Worm (Caenorhabditis elegans) whole organism, late embryonic: ENCODE results near the gene F40F12.3.

Experiments
- C08G9.2 ChIP-seq: sonication (generic microtip); optimal IDR thresholded peaks from 2 replicates; lab custom pipeline; 2016; ENCODE audit warnings: mild to moderate bottlenecking, missing genetic modification characterization, moderate library complexity, missing compliant biosample characterization
- T23F11.4 ChIP-seq: fragments of 200-800 bp; sonication (Bioruptor generic); optimal IDR thresholded peaks from 2 replicates; lab custom pipeline; 2018; ENCODE audit warnings: mild to moderate bottlenecking, missing genetic modification characterization, missing compliant biosample characterization
- Y22D7AL.16 ChIP-seq: sonication (generic microtip); optimal IDR thresholded peaks from 2 replicates; lab custom pipeline; 2016; ENCODE audit warnings: missing genetic modification characterization, missing compliant biosample characterization
- ahr-1 ChIP-seq: sonication (generic microtip); optimal IDR thresholded peaks from 2 replicates; lab custom pipeline; 2016; ENCODE audit warnings: missing genetic modification characterization, missing compliant biosample characterization
- ama-1 ChIP-seq: fragments of 150-350 bp; optimal IDR thresholded peaks from 2 replicates; lab custom pipeline; 2014
- ceh-14 ChIP-seq: sonication (generic microtip); optimal IDR thresholded peaks from 2 replicates; lab custom pipeline; 2016; ENCODE audit warnings: missing genotype, missing genetic modification characterization, missing compliant biosample characterization
- ceh-19 ChIP-seq: fragments of 200-800 bp; sonication (Bioruptor generic); optimal IDR thresholded peaks from 2 replicates; lab custom pipeline; 2018; ENCODE audit warnings: mild to moderate bottlenecking, missing genetic modification characterization, missing compliant biosample characterization
- ceh-2 ChIP-seq: sonication (generic microtip); optimal IDR thresholded peaks from 2 replicates; lab custom pipeline; 2016; ENCODE audit warnings: missing genotype, missing genetic modification characterization, missing compliant biosample characterization
- ceh-22 ChIP-seq: sonication (generic microtip); optimal IDR thresholded peaks from 2 replicates; lab custom pipeline; 2017; ENCODE audit warnings: missing biosample characterization, missing genetic modification characterization
- ceh-24 ChIP-seq: sonication (generic microtip); optimal IDR thresholded peaks from 2 replicates; lab custom pipeline; 2016; ENCODE audit warnings: mild to moderate bottlenecking, missing genetic modification characterization, missing compliant biosample characterization
- ceh-30 ChIP-seq: fragments of 150-350 bp; optimal IDR thresholded peaks from 2 replicates; lab custom pipeline; 2014; ENCODE audit warnings: missing biosample characterization, missing genetic modification characterization
- ceh-31 ChIP-seq: sonication (generic microtip); optimal IDR thresholded peaks from 2 replicates; lab custom pipeline; 2016; ENCODE audit warnings: missing genetic modification characterization, missing compliant biosample characterization
- ceh-34 ChIP-seq: sonication (generic microtip); optimal IDR thresholded peaks from 2 replicates; lab custom pipeline; 2016; ENCODE audit warnings: mild to moderate bottlenecking, missing genetic modification characterization, missing compliant biosample characterization
- ceh-48 ChIP-seq: sonication (generic microtip); optimal IDR thresholded peaks from 2 replicates; lab custom pipeline; 2016; ENCODE audit warnings: missing genetic modification characterization, inconsistent platforms, missing compliant biosample characterization
- ceh-6 ChIP-seq: fragments of 200-800 bp; sonication (Bioruptor generic); optimal IDR thresholded peaks from 2 replicates; lab custom pipeline; 2018; ENCODE audit warnings: mild to moderate bottlenecking, missing genetic modification characterization, missing compliant biosample characterization
- che-1 ChIP-seq: sonication (generic microtip); optimal IDR thresholded peaks from 2 replicates; lab custom pipeline; 2016; ENCODE audit warnings: mild to moderate bottlenecking, missing genetic modification characterization, missing compliant biosample characterization
- dmd-4 ChIP-seq: sonication (generic microtip); optimal IDR thresholded peaks from 2 replicates; lab custom pipeline; 2016; ENCODE audit warnings: borderline replicate concordance, missing genetic modification characterization, missing compliant biosample characterization
- dve-1 ChIP-seq: sonication (generic microtip); optimal IDR thresholded peaks from 2 replicates; lab custom pipeline; 2017; ENCODE audit warnings: antibody characterized with exemption, mild to moderate bottlenecking, missing genetic modification characterization, missing compliant biosample characterization
- elt-2 ChIP-seq: sonication (generic microtip); optimal IDR thresholded peaks from 2 replicates; lab custom pipeline; 2016; ENCODE audit warnings: missing genetic modification reagents, missing genetic modification characterization, missing compliant biosample characterization
- eyg-1 ChIP-seq: sonication (generic microtip); optimal IDR thresholded peaks from 2 replicates; lab custom pipeline; 2016; ENCODE audit warnings: missing genotype, missing genetic modification characterization, missing compliant biosample characterization
- fkh-10 ChIP-seq: fragments of 150-350 bp; optimal IDR thresholded peaks from 2 replicates; lab custom pipeline; 2014; ENCODE audit warnings: missing biosample characterization, missing genetic modification reagents, missing genetic modification characterization
- fkh-6 ChIP-seq: sonication (generic microtip); optimal IDR thresholded peaks from 2 replicates; lab custom pipeline; 2016; ENCODE audit warnings: missing genetic modification characterization, missing compliant biosample characterization
- gmeb-2 ChIP-seq: sonication (generic microtip); optimal IDR thresholded peaks from 2 replicates; lab custom pipeline; 2016; ENCODE audit warnings: missing genetic modification characterization, inconsistent platforms, missing compliant biosample characterization
- hlh-13 ChIP-seq: fragments of 200-800 bp; sonication (Bioruptor generic); optimal IDR thresholded peaks from 2 replicates; lab custom pipeline; 2018; ENCODE audit warnings: mild to moderate bottlenecking, missing genetic modification characterization, missing compliant biosample characterization
- hlh-30 ChIP-seq: sonication (generic microtip); optimal IDR thresholded peaks from 2 replicates; lab custom pipeline; 2017; ENCODE audit warnings: antibody characterized with exemption, missing genetic modification characterization, missing compliant biosample characterization; ENCODE audit not compliant: insufficient read depth
- hlh-8 ChIP-seq: sonication (generic microtip); optimal IDR thresholded peaks from 2 replicates; lab custom pipeline; 2016; ENCODE audit warnings: missing genotype, missing genetic modification characterization, missing compliant biosample characterization
- lim-6 ChIP-seq: sonication (generic microtip); optimal IDR thresholded peaks from 2 replicates; lab custom pipeline; 2016; ENCODE audit warnings: missing genetic modification characterization, missing compliant biosample characterization
- lin-11 ChIP-seq: fragments of 200-800 bp; sonication (Bioruptor generic); optimal IDR thresholded peaks from 2 replicates; lab custom pipeline; 2018; ENCODE audit warnings: mild to moderate bottlenecking, missing genetic modification characterization, missing compliant biosample characterization
- mec-3 ChIP-seq: sonication (generic microtip); optimal IDR thresholded peaks from 2 replicates; lab custom pipeline; 2016; ENCODE audit warnings: borderline replicate concordance, missing genetic modification characterization, missing compliant biosample characterization
- nhr-232 ChIP-seq: sonication (generic microtip); optimal IDR thresholded peaks from 2 replicates; lab custom pipeline; 2016; ENCODE audit warnings: missing genetic modification characterization, missing compliant biosample characterization
- npax-4 ChIP-seq: sonication (generic microtip); optimal IDR thresholded peaks from 2 replicates; lab custom pipeline; 2016; ENCODE audit warnings: missing genetic modification characterization, missing compliant biosample characterization
- odd-2 ChIP-seq: sonication (generic microtip); optimal IDR thresholded peaks from 2 replicates; lab custom pipeline; 2017; ENCODE audit warnings: antibody characterized with exemption, mild to moderate bottlenecking, missing genetic modification characterization, missing compliant biosample characterization
- pag-3 ChIP-seq: sonication (generic microtip); optimal IDR thresholded peaks from 2 replicates; lab custom pipeline; 2016; ENCODE audit warnings: missing compliant biosample characterization, missing genetic modification characterization, borderline replicate concordance
- pha-4 ChIP-seq: fragments of 150-350 bp; optimal IDR thresholded peaks from 2 replicates; lab custom pipeline; 2018; ENCODE audit warnings: missing biosample characterization, missing genetic modification reagents, missing genetic modification characterization
- rnt-1 ChIP-seq: sonication (generic microtip); optimal IDR thresholded peaks from 2 replicates; lab custom pipeline; 2016; ENCODE audit warnings: missing genetic modification characterization, missing compliant biosample characterization
- sox-2 ChIP-seq: fragments of 200-800 bp; sonication (Bioruptor generic); IDR thresholded peaks from 2 replicates; pipeline ENCODE4 v1.3.6; 2022; ENCODE audit warnings: missing genetic modification reagents, missing genetic modification characterization, missing compliant biosample characterization
- tbx-7 ChIP-seq: sonication (generic microtip); optimal IDR thresholded peaks from 2 replicates; lab custom pipeline; 2016; ENCODE audit warnings: missing genotype, missing genetic modification characterization, missing compliant biosample characterization
- ttx-3 ChIP-seq: sonication (generic microtip); optimal IDR thresholded peaks from 2 replicates; lab custom pipeline; 2016; ENCODE audit warnings: missing genetic modification reagents, missing genetic modification characterization, missing compliant biosample characterization
- unc-42 ChIP-seq: sonication (generic microtip); optimal IDR thresholded peaks from 2 replicates; lab custom pipeline; 2016; ENCODE audit warnings: missing genotype, missing genetic modification characterization, missing compliant biosample characterization
- unc-86 ChIP-seq: sonication (generic microtip); optimal IDR thresholded peaks from 2 replicates; lab custom pipeline; 2016; ENCODE audit warnings: missing genetic modification characterization, missing compliant biosample characterization
- zip-5 ChIP-seq: sonication (generic microtip); optimal IDR thresholded peaks from 2 replicates; lab custom pipeline; 2016; ENCODE audit warnings: missing genetic modification characterization, missing compliant biosample characterization
- ztf-16 ChIP-seq: sonication (generic microtip); optimal IDR thresholded peaks from 2 replicates; lab custom pipeline; 2017; ENCODE audit warnings: missing genetic modification characterization, missing compliant biosample characterization

F40F12.3 gene

DNA sequence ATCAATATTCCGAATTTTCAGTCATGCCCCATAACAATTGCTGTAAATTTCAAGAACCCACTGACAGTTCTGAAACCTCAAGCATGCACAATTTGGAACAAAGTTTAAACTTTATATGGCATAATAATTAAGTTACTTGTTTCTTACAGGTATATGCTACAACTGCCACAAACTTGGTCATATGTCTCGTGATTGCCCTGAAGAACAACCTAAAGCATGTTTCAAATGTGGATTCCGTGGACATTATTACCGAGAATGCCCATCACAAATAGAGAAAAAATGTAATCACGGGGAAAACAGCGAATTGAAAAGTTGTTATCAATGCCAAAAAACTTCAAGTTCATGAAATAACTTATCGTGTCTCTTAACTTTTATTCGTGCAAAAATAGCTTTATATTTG lies 7.7 kb downstream of the F40F12.3 start:
- no peak for TF ChIP-seq odd-2 (tag; lab: Kevin White, UChicago)
- TF ChIP-seq eyg-1 (tag; lab: Kevin White, UChicago), result no peak
- TF ChIP-seq ceh-31, result no peak
- no peak for TF ChIP-seq ceh-22 (tag; lab: Kevin White, UChicago)
- no peak for TF ChIP-seq gmeb-2 (tag; lab: Kevin White, UChicago)
- TF ChIP-seq T23F11.4 (GFP tag; lab: Kevin White, UChicago), result no peak
- TF ChIP-seq npax-4 (tag; lab: Kevin White, UChicago), result no peak
- TF ChIP-seq sox-2 (GFP tag; lab: Robert Waterston, UW), result no peak
- TF ChIP-seq che-1 (tag; lab: Kevin White, UChicago), result no peak
- TF ChIP-seq zip-5 (tag; lab: Kevin White, UChicago), result no peak
- TF ChIP-seq hlh-30 (tag; lab: Kevin White, UChicago), result no peak
- TF ChIP-seq ttx-3 (tag; lab: Kevin White, UChicago), result no peak
- TF ChIP-seq lin-11 (tag; lab: Kevin White, UChicago), result no peak
- no peak for TF ChIP-seq ceh-48 (tag; lab: Kevin White, UChicago)
- no peak for TF ChIP-seq tbx-7 (tag; lab: Kevin White, UChicago)
- no peak for TF ChIP-seq pha-4 (tag; lab: Kevin White, UChicago)
- no peak for TF ChIP-seq hlh-13 (GFP tag; lab: Kevin White, UChicago)
- TF ChIP-seq nhr-232 (tag; lab: Kevin White, UChicago), result no peak
- TF ChIP-seq Y22D7AL.16 (tag; lab: Kevin White, UChicago), result no peak
- no peak for TF ChIP-seq ceh-6 (GFP tag; lab: Kevin White, UChicago)

DNA sequence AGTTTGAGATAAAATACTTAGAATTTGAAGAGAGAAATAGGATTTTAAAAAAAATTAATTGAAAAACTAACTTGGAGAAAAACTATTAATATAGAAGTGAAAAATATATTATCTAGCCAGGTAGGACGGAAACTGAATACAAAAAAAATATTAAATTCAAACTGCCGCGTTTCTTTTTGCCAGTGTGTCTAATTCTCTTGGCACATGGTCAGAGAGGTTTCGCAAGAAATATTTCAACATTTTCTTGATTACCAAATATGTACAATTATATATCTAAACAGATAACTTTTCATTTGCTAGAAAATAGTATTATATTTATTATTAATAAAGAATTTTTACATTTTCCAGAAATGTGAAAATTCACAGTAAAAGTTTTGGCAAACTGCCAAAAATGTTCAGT lies 8.2 kb downstream of the F40F12.3 start:
- TF ChIP-seq unc-86 (tag; lab: Kevin White, UChicago) (no peak), pag-3 (tag; lab: Kevin White, UChicago) (no peak), C08G9.2 (tag; lab: Kevin White, UChicago) (no peak), ahr-1 (tag; lab: Kevin White, UChicago) (no peak), dve-1 (tag; lab: Kevin White, UChicago) (no peak), eyg-1 (tag; lab: Kevin White, UChicago) (no peak), ceh-14 (tag; lab: Kevin White, UChicago) (no peak), ceh-34 (no peak), rnt-1 (no peak), nhr-232 (tag; lab: Kevin White, UChicago) (no peak), ceh-31 (no peak), lim-6 (tag; lab: Kevin White, UChicago) (no peak), ceh-22 (tag; lab: Kevin White, UChicago) (no peak), ceh-19 (GFP tag; lab: Kevin White, UChicago) (no peak), ceh-24 (tag; lab: Kevin White, UChicago) (no peak), ztf-16 (tag; lab: Kevin White, UChicago) (no peak)

DNA sequence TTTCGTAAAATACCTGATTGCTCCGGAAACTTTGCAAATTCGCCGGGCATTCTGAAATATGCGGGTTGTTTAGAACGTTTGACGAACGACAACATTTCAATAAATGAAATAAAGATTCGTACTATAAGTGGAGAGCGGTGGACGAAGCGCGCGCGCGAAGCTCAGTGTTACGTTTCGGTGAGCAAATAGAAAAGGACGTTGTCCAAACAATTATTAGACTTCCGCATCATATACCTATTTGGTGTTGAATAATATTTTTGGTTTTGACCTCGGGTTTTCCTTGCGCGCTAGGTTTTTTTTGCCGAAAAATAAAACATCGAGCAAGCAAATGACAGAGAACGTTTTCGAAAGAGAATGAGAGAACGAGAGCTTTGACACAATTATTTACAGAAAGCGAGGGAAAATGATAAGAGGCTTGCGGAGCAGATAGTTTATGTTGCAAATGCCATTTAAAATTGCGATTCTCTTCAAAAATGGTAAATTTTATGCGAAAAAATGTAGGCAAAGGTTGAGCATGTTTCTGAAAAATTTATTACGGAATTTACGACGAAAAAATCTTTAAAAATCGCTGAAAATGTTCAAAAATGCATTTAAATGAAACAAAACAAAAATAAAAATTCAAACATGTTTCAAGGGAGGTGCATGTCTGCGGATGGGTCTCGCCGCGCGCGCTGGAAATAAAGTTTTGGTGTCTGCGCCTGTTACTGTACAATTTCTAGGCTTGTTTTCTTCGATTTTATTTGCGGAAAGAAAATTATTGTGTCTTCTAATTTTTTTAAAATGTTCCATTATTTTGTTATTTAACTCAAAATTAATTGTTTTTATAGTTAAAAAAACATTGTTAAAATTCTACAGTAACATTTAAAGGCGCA lies 9.8 kb downstream of the F40F12.3 start, which contains the start of the genes cyld-1 and F40F12.9:
cyld-1 (minus strand) TSS at position 51 of the 872 bp plus-strand sequence.
F40F12.9 (plus strand) TSS at position 721 of the 872 bp plus-strand sequence.
- TF ChIP-seq rnt-1, result no peak
- TF ChIP-seq pha-4 (tag; lab: Kevin White, UChicago), result no peak
- TF ChIP-seq fkh-6 (tag; lab: Kevin White, UChicago), result no peak
- TF ChIP-seq odd-2 (tag; lab: Kevin White, UChicago), result no peak
- TF ChIP-seq hlh-8 (tag; lab: Kevin White, UChicago), result no peak
- no peak for TF ChIP-seq T23F11.4 (GFP tag; lab: Kevin White, UChicago)
- no peak for TF ChIP-seq ceh-19 (GFP tag; lab: Kevin White, UChicago)
- TF ChIP-seq ceh-30 (tag; lab: Kevin White, UChicago), result no peak
- TF ChIP-seq dmd-4 (tag; lab: Kevin White, UChicago), result no peak
- no peak for TF ChIP-seq ama-1 (lab: Kevin White, UChicago)
- TF ChIP-seq C08G9.2 (tag; lab: Kevin White, UChicago), result no peak
- no peak for TF ChIP-seq mec-3 (tag; lab: Kevin White, UChicago)
- TF ChIP-seq unc-42 (tag; lab: Kevin White, UChicago), result no peak
- no peak for TF ChIP-seq elt-2
- no peak for TF ChIP-seq ceh-22 (tag; lab: Kevin White, UChicago)
- no peak for TF ChIP-seq ceh-2 (tag; lab: Kevin White, UChicago)
- TF ChIP-seq fkh-10 (GFP tag; lab: Kevin White, UChicago), result no peak
- no peak for TF ChIP-seq che-1 (tag; lab: Kevin White, UChicago)
